Worm (Caenorhabditis elegans): ENCODE data around the gene hmgs-1.
"Not testable (repeated sequence)": the region's sequence is repeated elsewhere in the genome, so short reads cannot be mapped to it uniquely, and the experiment has no call there.

hmgs-1 gene

DNA sequence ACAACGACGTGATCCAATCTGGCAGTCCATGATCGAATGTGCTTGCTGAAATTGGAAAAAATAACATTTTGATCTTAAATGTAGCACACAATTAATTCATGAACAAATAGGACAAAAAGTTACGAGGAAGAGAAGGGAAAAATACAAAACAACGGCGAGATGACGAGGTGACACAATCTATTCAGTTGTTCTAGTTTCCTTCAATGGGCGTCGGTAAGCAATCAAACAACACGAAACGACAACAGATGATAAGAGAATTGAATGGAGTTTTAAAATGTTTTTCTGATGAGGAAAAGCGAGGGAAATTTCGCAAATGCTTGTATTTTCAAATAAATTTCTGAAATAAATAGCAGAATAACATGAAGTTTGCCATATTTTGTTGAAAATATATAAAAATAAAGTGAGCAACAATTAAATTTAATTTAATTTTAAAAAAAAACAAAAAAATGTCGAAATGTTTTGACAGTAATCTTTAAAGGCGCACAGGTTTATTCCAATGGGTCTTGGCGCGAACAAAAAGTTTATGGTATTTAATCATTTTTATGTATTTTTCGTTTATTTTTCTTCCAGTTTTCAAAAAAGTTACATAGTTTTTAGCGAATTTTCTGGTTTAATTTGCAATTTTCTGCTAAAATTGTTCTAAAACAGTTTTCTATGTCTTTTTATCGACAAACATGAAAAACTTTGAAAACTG is 18.2 kb downstream of the hmgs-1 start, which contains the start of gene C14C11.7:
Gene C14C11.7 (minus strand): TSS at position 51 of the 694 bp plus-strand sequence.
- TF ChIP-seq dao-5 (tag; optimal IDR thresholded peaks at IDR 0.05) (no peak), W03F9.2 (tag; optimal IDR thresholded peaks at IDR 0.05) (no peak), him-1 (tag; optimal IDR thresholded peaks at IDR 0.05) (no peak)

DNA sequence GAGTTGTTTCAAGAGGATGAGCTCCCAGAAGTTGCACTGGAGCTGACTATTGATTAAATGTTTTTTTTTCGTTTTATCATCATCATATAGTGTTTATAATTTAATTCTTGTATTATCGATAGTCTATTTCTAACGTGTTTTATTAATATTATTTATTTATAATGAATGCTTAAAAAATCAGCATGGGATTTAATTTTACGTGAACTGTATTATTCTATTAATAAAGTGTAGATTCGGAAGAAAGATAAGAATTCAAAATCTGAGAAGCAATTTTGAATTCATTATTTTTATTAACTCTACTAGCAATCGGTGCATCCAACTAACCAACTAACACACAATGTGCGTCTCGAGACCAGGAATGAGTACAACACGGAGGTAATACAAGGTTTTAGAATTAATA is 21.1 kb downstream of the hmgs-1 start, which contains the start of gene C14C11.1:
Gene C14C11.1 (plus strand): TSS at position 301 of the 400 bp plus-strand sequence.
- TF ChIP-seq him-1, W03F9.2, dao-5 (tag; optimal IDR thresholded peaks at IDR 0.05): not testable (repeated sequence)

DNA sequence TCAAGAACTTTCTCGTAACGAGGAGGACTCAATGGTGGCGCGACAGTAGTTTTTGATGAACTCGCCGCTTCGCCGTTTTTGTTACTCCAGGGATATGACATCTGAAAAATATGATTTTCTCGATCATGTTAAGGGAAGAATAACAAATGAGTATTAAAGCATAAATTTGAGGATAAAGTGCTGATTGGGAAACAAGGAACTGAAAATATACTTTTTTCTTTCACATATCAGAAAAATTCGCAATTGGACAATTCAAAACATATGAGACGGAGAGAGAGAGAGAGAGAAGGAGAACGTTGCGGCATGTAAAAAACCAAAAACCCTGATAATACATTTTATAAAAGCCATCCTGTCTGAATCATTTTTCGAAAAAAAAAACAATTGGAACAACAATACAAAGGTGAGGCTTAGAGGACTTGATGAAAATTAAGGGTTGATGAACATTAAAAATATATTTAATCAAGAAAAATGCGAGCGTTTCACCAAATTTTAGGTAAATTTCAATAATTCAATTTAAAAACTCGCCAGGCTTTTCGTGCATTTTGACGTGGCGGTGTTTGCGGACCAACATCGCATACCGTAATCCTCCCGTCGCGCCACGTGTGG is 23.7 kb downstream of the hmgs-1 start, which contains the start of the genes mut-14 and C14C11.2:
Gene mut-14 (minus strand): TSS at position 101 of the 606 bp plus-strand sequence.
Gene C14C11.2 (plus strand): TSS at position 556 of the 606 bp plus-strand sequence.
- TF ChIP-seq him-1 (tag; optimal IDR thresholded peaks at IDR 0.05): no peak
- no peak for TF ChIP-seq W03F9.2 (tag; optimal IDR thresholded peaks at IDR 0.05)
- no peak for TF ChIP-seq dao-5 (tag; optimal IDR thresholded peaks at IDR 0.05)

- TF ChIP-seq dao-5 (tag; optimal IDR thresholded peaks at IDR 0.05) (no peak), W03F9.2 (tag; optimal IDR thresholded peaks at IDR 0.05) (no peak), him-1 (tag; optimal IDR thresholded peaks at IDR 0.05) (no peak)
These were observed 30.3 kb downstream of the hmgs-1 start, which contains the start of gene hex-2 for ce11 chrV:5653990-5654499. hex-2 (plus strand) TSS chrV:5654449.

DNA sequence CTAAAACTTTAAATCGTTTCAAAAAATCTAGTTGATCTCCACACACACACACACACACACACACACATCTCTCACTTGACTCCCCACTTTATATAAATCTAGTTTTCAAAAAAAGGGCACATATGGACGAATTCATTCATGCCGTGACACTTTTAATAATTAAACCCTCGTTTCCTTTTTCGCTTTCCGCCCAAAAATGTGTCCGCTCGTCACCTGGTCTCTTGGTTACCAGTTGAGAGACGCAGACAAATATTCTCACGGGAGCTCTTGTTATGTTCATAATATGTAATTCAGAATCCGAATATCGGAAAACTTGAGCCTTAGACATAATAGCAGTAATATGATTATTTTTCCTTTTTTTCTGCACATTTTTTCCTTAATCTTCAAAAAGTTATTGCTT is 32.5 kb downstream of the hmgs-1 start:
- TF ChIP-seq dao-5 (tag; optimal IDR thresholded peaks at IDR 0.05): no peak
- no peak for TF ChIP-seq W03F9.2 (tag; optimal IDR thresholded peaks at IDR 0.05)
- no peak for TF ChIP-seq him-1 (tag; optimal IDR thresholded peaks at IDR 0.05)

ce11 chrV:5647359-5647758 is 37.0 kb downstream of the hmgs-1 start, which contains the start of gene C14C11.4:
C14C11.4 (plus strand) TSS chrV:5647610.
- TF ChIP-seq him-1 (tag; optimal IDR thresholded peaks at IDR 0.05) (no peak), W03F9.2 (tag; optimal IDR thresholded peaks at IDR 0.05) (no peak), dao-5 (tag; optimal IDR thresholded peaks at IDR 0.05) (no peak)

ce11 chrV:5644171-5644570 is 40.2 kb downstream of the hmgs-1 start, which contains the start of gene srx-117:
srx-117 (plus strand) TSS chrV:5644471.
- TF ChIP-seq him-1 (tag; optimal IDR thresholded peaks at IDR 0.05): no peak

DNA sequence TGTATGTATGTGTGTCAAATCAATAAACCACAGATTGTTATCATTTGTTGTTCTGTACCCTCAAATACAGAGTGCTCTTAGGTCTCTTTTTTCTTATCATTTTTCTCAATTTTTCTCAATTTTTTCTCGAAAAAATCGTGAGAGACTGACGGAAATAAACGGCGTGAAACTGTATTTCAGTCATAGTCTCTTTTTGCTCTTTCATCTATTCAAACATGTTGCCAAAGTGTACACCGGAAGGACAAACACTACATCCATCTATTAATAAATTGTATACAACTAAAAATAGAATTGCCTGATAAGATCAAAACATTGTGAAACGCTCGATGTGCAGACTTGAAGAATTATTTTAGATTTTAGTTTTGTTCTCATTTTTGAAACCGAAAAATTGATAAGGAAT is 49.9 kb downstream of the hmgs-1 start:
- TF ChIP-seq dao-5 (tag; optimal IDR thresholded peaks at IDR 0.05): no peak
- TF ChIP-seq W03F9.2 (tag; optimal IDR thresholded peaks at IDR 0.05): no peak
- no peak for TF ChIP-seq him-1 (tag; optimal IDR thresholded peaks at IDR 0.05)
